Fruit fly (Drosophila melanogaster): Measurements from ENCODE around the gene Ciz1.

The Ciz1 gene

dm6 chr3L:9855784-9856426 is 8.5 kb upstream of the Ciz1 start:
- TF ChIP-seq ttk (optimal IDR thresholded peaks at IDR 0.05) (no peak), h (optimal IDR thresholded peaks at IDR 0.05) (no peak), insv (optimal IDR thresholded peaks at IDR 0.05) (no peak), psq (optimal IDR thresholded peaks at IDR 0.05) (no peak), Sin3A (optimal IDR thresholded peaks at IDR 0.05) (no peak), Myc (optimal IDR thresholded peaks at IDR 0.05) (no peak)

- no peak for TF ChIP-seq psq (optimal IDR thresholded peaks at IDR 0.05)
- no peak for TF ChIP-seq h (optimal IDR thresholded peaks at IDR 0.05)
- no peak for TF ChIP-seq ttk (optimal IDR thresholded peaks at IDR 0.05)
- no peak for TF ChIP-seq insv (optimal IDR thresholded peaks at IDR 0.05)
- no peak for TF ChIP-seq Myc (optimal IDR thresholded peaks at IDR 0.05)
- no peak for TF ChIP-seq Sin3A (optimal IDR thresholded peaks at IDR 0.05)
These were observed 7.8 kb upstream of the Ciz1 start for dm6 chr3L:9856430-9857218.

dm6 chr3L:9859624-9860023 is 4.8 kb upstream of the Ciz1 start, which contains the start of gene CG10809:
CG10809 (minus strand) TSS chr3L:9859889.
- TF ChIP-seq Sin3A (optimal IDR thresholded peaks at IDR 0.05) (no peak), psq (optimal IDR thresholded peaks at IDR 0.05) (no peak), insv (optimal IDR thresholded peaks at IDR 0.05) (no peak), Myc (optimal IDR thresholded peaks at IDR 0.05) (no peak), h (optimal IDR thresholded peaks at IDR 0.05) (no peak), ttk (optimal IDR thresholded peaks at IDR 0.05) (no peak)

dm6 chr3L:9863656-9864055 is 783 bp upstream of the Ciz1 start:
- TF ChIP-seq ttk (optimal IDR thresholded peaks at IDR 0.05) = no peak
- TF ChIP-seq h (optimal IDR thresholded peaks at IDR 0.05) = no peak
- no peak for TF ChIP-seq Myc (optimal IDR thresholded peaks at IDR 0.05)
- TF ChIP-seq insv (optimal IDR thresholded peaks at IDR 0.05) = no peak
- TF ChIP-seq psq (optimal IDR thresholded peaks at IDR 0.05) = no peak
- no peak for TF ChIP-seq Sin3A (optimal IDR thresholded peaks at IDR 0.05)

- no peak for TF ChIP-seq Sin3A (optimal IDR thresholded peaks at IDR 0.05)
- TF ChIP-seq psq (optimal IDR thresholded peaks at IDR 0.05) = no peak
- no peak for TF ChIP-seq h (optimal IDR thresholded peaks at IDR 0.05)
- no peak for TF ChIP-seq insv (optimal IDR thresholded peaks at IDR 0.05)
- no peak for TF ChIP-seq Myc (optimal IDR thresholded peaks at IDR 0.05)
- TF ChIP-seq ttk (optimal IDR thresholded peaks at IDR 0.05) = no peak
These were observed 609 bp downstream of the Ciz1 start for dm6 chr3L:9865053-9865442.

dm6 chr3L:9872035-9872434 is 7.6 kb downstream of the Ciz1 start:
- TF ChIP-seq Sin3A (optimal IDR thresholded peaks at IDR 0.05) (no peak), h (optimal IDR thresholded peaks at IDR 0.05) (no peak), Myc (optimal IDR thresholded peaks at IDR 0.05) (no peak), psq (optimal IDR thresholded peaks at IDR 0.05) (no peak), ttk (optimal IDR thresholded peaks at IDR 0.05) (no peak), insv (optimal IDR thresholded peaks at IDR 0.05) (no peak)

- no peak for TF ChIP-seq h (optimal IDR thresholded peaks at IDR 0.05)
- TF ChIP-seq ttk (optimal IDR thresholded peaks at IDR 0.05) = no peak
- TF ChIP-seq psq (optimal IDR thresholded peaks at IDR 0.05) = no peak
- no peak for TF ChIP-seq insv (optimal IDR thresholded peaks at IDR 0.05)
- no peak for TF ChIP-seq Myc (optimal IDR thresholded peaks at IDR 0.05)
- TF ChIP-seq Sin3A (optimal IDR thresholded peaks at IDR 0.05) = no peak
These were observed 14.2 kb downstream of the Ciz1 start, which contains the start of gene CG34382 for dm6 chr3L:9878685-9879084. CG34382 (plus strand) TSS chr3L:9878985.

dm6 chr3L:9888630-9889130 is 24.2 kb downstream of the Ciz1 start, which contains the start of the genes Taf2 and CalpB:
Taf2 (minus strand) TSS chr3L:9888683.
CalpB (plus strand) TSS chr3L:9888762.
- TF ChIP-seq ttk (optimal IDR thresholded peaks at IDR 0.05) (no peak), psq (optimal IDR thresholded peaks at IDR 0.05) (no peak), Sin3A (optimal IDR thresholded peaks at IDR 0.05) (no peak), insv (optimal IDR thresholded peaks at IDR 0.05) (no peak), Myc (optimal IDR thresholded peaks at IDR 0.05) (no peak), h (optimal IDR thresholded peaks at IDR 0.05) (no peak)

dm6 chr3L:9893983-9894382 is 29.5 kb downstream of the Ciz1 start:
- TF ChIP-seq Sin3A (optimal IDR thresholded peaks at IDR 0.05) (no peak), insv (optimal IDR thresholded peaks at IDR 0.05) (no peak), Myc (optimal IDR thresholded peaks at IDR 0.05) (no peak), psq (optimal IDR thresholded peaks at IDR 0.05) (no peak), ttk (optimal IDR thresholded peaks at IDR 0.05) (no peak), h (optimal IDR thresholded peaks at IDR 0.05) (no peak)

dm6 chr3L:9894643-9895042 is 30.2 kb downstream of the Ciz1 start, which contains the start of the genes CG6709 and Hez:
CG6709 (minus strand) TSS chr3L:9894743.
Hez (minus strand) TSS chr3L:9894743.
- no peak for TF ChIP-seq psq (optimal IDR thresholded peaks at IDR 0.05)
- TF ChIP-seq ttk (optimal IDR thresholded peaks at IDR 0.05) = no peak
- TF ChIP-seq Sin3A (optimal IDR thresholded peaks at IDR 0.05) = no peak
- no peak for TF ChIP-seq insv (optimal IDR thresholded peaks at IDR 0.05)
- TF ChIP-seq Myc (optimal IDR thresholded peaks at IDR 0.05) = no peak
- TF ChIP-seq h (optimal IDR thresholded peaks at IDR 0.05) = no peak

dm6 chr3L:9897164-9897783 is 32.8 kb downstream of the Ciz1 start:
- no peak for TF ChIP-seq ttk (optimal IDR thresholded peaks at IDR 0.05)
- no peak for TF ChIP-seq insv (optimal IDR thresholded peaks at IDR 0.05)
- no peak for TF ChIP-seq h (optimal IDR thresholded peaks at IDR 0.05)
- no peak for TF ChIP-seq Sin3A (optimal IDR thresholded peaks at IDR 0.05)
- TF ChIP-seq psq (optimal IDR thresholded peaks at IDR 0.05) = no peak
- no peak for TF ChIP-seq Myc (optimal IDR thresholded peaks at IDR 0.05)
